Worm (Caenorhabditis elegans) whole organism, young adult: ENCODE measurements around the gene cutl-25.

ENCODE experiments used
- T26A5.8 ChIP-seq: sonication (generic microtip); optimal IDR thresholded peaks from 2 replicates; lab custom pipeline; 2016; ENCODE audit warnings: missing genetic modification characterization, missing compliant biosample characterization
- atf-7 ChIP-seq: sonication (generic microtip); optimal IDR thresholded peaks from 2 replicates; lab custom pipeline; 2017; ENCODE audit warnings: mild to moderate bottlenecking, missing genetic modification characterization, missing compliant biosample characterization
- attf-5 ChIP-seq: fragments of 200-800 bp; sonication (Bioruptor generic); optimal IDR thresholded peaks from 2 replicates; lab custom pipeline; 2018; ENCODE audit warnings: mild to moderate bottlenecking, missing genetic modification characterization, missing compliant biosample characterization
- attf-6 ChIP-seq: fragments of 200-800 bp; sonication (Bioruptor generic); IDR thresholded peaks from 2 replicates; pipeline ENCODE4 v1.3.6; 2022; ENCODE audit warnings: missing genetic modification reagents, missing genetic modification characterization, missing compliant biosample characterization
- ccch-3 ChIP-seq: fragments of 200-800 bp; sonication (Bioruptor generic); optimal IDR thresholded peaks from 2 replicates; lab custom pipeline; 2018; ENCODE audit warnings: mild to moderate bottlenecking, missing genetic modification characterization, missing compliant biosample characterization
- ets-4 ChIP-seq: fragments of 200-800 bp; sonication (Bioruptor generic); optimal IDR thresholded peaks from 2 replicates; lab custom pipeline; 2018; ENCODE audit warnings: mild to moderate bottlenecking, missing genetic modification characterization, missing compliant biosample characterization
- fkh-3 ChIP-seq: sonication (generic microtip); optimal IDR thresholded peaks from 2 replicates; lab custom pipeline; 2016; ENCODE audit warnings: mild to moderate bottlenecking, missing genetic modification characterization, missing compliant biosample characterization
- gei-17 ChIP-seq: fragments of 200-800 bp; sonication (Bioruptor generic); optimal IDR thresholded peaks from 2 replicates; lab custom pipeline; 2018; ENCODE audit warnings: mild to moderate bottlenecking, missing genetic modification characterization, missing compliant biosample characterization
- madf-8 ChIP-seq: fragments of 200-800 bp; sonication (Bioruptor generic); conservative IDR thresholded peaks from 2 replicates; pipeline ENCODE4 v1.3.6; 2022; ENCODE audit warnings: missing genetic modification reagents, missing genetic modification characterization, missing compliant biosample characterization
- nfya-1 ChIP-seq: sonication (generic microtip); optimal IDR thresholded peaks from 2 replicates; lab custom pipeline; 2017; ENCODE audit warnings: antibody characterized with exemption, missing compliant biosample characterization, missing genetic modification characterization, borderline replicate concordance; ENCODE audit not compliant: insufficient read depth
- sptf-2 ChIP-seq: fragments of 200-800 bp; sonication (Bioruptor generic); optimal IDR thresholded peaks from 2 replicates; lab custom pipeline; 2018; ENCODE audit warnings: mild to moderate bottlenecking, missing genetic modification characterization, missing compliant biosample characterization
- unc-62 ChIP-seq: fragments of 150-350 bp; optimal IDR thresholded peaks from 2 replicates; lab custom pipeline; 2014; ENCODE audit warnings: missing biosample characterization, missing genetic modification reagents, missing genetic modification characterization

DNA sequence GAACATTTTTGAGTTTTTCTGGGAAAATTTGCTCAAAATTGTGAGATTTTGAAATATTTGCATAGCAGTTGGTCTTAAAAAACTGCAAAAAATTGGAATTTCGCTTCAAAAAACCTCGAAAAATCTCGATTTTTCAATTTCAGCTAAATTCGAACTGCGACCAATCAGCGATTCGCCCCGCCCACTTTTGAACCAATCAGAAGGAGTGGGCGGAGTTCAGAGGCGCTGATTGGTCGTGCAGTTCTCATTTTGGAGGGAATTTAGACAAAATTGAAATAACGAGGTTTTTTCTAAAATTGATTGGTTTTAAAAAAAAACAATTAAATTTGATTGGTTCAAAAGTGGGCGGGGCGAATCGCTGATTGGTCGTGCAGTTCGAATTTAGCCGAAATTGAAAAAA lies 13.4 kb downstream of the cutl-25 start:
- TF ChIP-seq attf-6 (GFP tag; lab: Robert Waterston, UW): no peak
- no peak for TF ChIP-seq fkh-3 (tag; lab: Kevin White, UChicago)
- no peak for TF ChIP-seq sptf-2 (GFP tag; lab: Kevin White, UChicago)
- no peak for TF ChIP-seq ets-4 (GFP tag; lab: Kevin White, UChicago)
- no peak for TF ChIP-seq T26A5.8
- TF ChIP-seq unc-62: no peak
- TF ChIP-seq nfya-1 (tag; lab: Kevin White, UChicago): no peak
- TF ChIP-seq atf-7 (tag; lab: Kevin White, UChicago): no peak
- no peak for TF ChIP-seq attf-5 (GFP tag; lab: Kevin White, UChicago)
- no peak for TF ChIP-seq gei-17
- no peak for TF ChIP-seq madf-8 (GFP tag; lab: Robert Waterston, UW)
- no peak for TF ChIP-seq ccch-3 (GFP tag; lab: Kevin White, UChicago)
